Worm (Caenorhabditis elegans): ENCODE data around the gene R155.3.

DNA sequence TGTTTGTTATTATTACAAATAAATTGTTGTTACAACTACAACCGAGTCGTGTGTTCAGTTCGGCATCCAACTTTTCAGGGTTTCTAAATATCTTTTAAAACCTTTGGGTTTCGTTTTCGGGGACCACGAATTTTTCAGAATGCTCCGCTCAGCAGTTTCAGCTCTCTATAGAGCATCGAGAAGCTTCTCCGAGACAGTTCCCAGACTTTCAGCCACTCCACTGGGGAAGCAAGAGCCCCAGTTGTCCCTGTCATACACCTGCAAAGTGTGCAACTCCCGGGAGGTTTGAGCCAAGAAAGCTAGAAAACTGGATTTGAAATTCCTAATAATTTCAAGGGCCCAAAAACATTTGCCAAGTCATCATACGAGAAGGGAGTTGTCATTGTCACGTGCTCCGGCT is 25.2 kb downstream of the R155.3 start, which contains the start of gene F53A3.7:
- TF ChIP-seq ama-1 (optimal IDR thresholded peaks at IDR 0.05), result no peak
- no peak for TF ChIP-seq ref-2 (tag; optimal IDR thresholded peaks at IDR 0.05)
- no peak for TF ChIP-seq pha-4 (tag; optimal IDR thresholded peaks at IDR 0.05)
- no peak for TF ChIP-seq pros-1 (tag; optimal IDR thresholded peaks at IDR 0.05)
- no peak for TF ChIP-seq rnt-1 (tag; optimal IDR thresholded peaks at IDR 0.05)

Data from whole organism, late embryonic.